Fruit fly (Drosophila melanogaster): Measurements from ENCODE around the gene CG44153.

DNA sequence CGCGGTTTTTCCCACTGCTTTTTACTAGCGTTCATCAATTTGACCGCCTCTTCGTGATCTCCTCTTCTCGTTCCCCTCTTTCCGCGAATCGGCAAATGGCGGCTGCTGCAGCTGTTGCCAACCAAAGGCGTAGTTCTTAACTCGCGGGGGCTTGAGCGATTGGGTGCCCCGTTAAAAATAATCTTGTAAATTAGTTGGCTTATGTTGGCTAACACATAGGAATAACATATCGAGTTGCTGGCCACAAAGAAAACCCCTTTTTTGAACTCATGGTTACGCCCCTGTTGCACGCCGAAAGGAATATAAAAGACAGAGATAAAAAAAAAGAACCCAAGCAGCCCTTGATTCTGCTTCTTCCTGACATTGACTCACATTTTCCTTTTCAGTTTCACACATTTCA lies 122.8 kb downstream of the CG44153 start:
- TF ChIP-seq al (GFP tag; IDR thresholded peaks at IDR 0.05) (0 out of 2 replicates have a peak, but pooled peaks have one; percentile 35), pan (optimal IDR thresholded peaks at IDR 0.05) (no peak), pan (GFP tag; optimal IDR thresholded peaks at IDR 0.05 in 1 of 2, IDR thresholded peaks at IDR 0.05 in 1 of 2) (peak in 1 of 2 experiments; percentile 71), CG17361 (GFP tag; IDR thresholded peaks at IDR 0.05) (peak; percentile 62; the same call in 2 of the 3 replicates), bab2 (GFP tag; optimal IDR thresholded peaks at IDR 0.05) (peak; percentile 72), unpg (GFP tag; optimal IDR thresholded peaks at IDR 0.05) (peak; percentile 75)

Data from whole organism, embryonic.